Worm (Caenorhabditis elegans) whole organism, L2 larva: ENCODE results near the gene pcyt-1.

Source experiments
- C34F6.9 ChIP-seq: fragments of 150-350 bp; optimal IDR thresholded peaks from 2 replicates; lab custom pipeline; 2014; ENCODE audit warnings: missing biosample characterization, missing genetic modification characterization
- F13H6.1 ChIP-seq: sonication (generic microtip); optimal IDR thresholded peaks from 2 replicates; lab custom pipeline; 2016; ENCODE audit warnings: missing genetic modification characterization, missing compliant biosample characterization
- R02D3.7 ChIP-seq: fragments of 150-350 bp; optimal IDR thresholded peaks from 2 replicates; lab custom pipeline; 2014; ENCODE audit warnings: missing biosample characterization, missing genetic modification characterization
- Y55F3AM.14 ChIP-seq: fragments of 200-800 bp; sonication (Bioruptor generic); optimal IDR thresholded peaks from 2 replicates; lab custom pipeline; 2018; ENCODE audit warnings: mild to moderate bottlenecking, missing genetic modification characterization, missing compliant biosample characterization
- ZK546.5 ChIP-seq: sonication (generic microtip); optimal IDR thresholded peaks from 2 replicates; lab custom pipeline; 2017; ENCODE audit warnings: missing biosample characterization, missing genetic modification characterization
- alr-1 ChIP-seq: fragments of 150-350 bp; optimal IDR thresholded peaks from 2 replicates; lab custom pipeline; 2014; ENCODE audit warnings: missing biosample characterization, missing genetic modification characterization
- blmp-1 ChIP-seq: sonication (generic microtip); optimal IDR thresholded peaks from 2 replicates; lab custom pipeline; 2017; ENCODE audit warnings: missing genetic modification characterization, mild to moderate bottlenecking, missing compliant biosample characterization, antibody characterized with exemption, moderate library complexity; ENCODE audit not compliant: insufficient read depth
- ceh-82 ChIP-seq: fragments of 150-350 bp; optimal IDR thresholded peaks from 2 replicates; lab custom pipeline; 2014; ENCODE audit warnings: missing biosample characterization, missing genetic modification characterization
- crh-2 ChIP-seq: sonication (generic microtip); optimal IDR thresholded peaks from 2 replicates; lab custom pipeline; 2017; ENCODE audit warnings: missing biosample characterization, missing genetic modification characterization
- elt-1 ChIP-seq: fragments of 150-350 bp; optimal IDR thresholded peaks from 2 replicates; lab custom pipeline; 2014; ENCODE audit warnings: missing biosample characterization, missing genetic modification characterization
- elt-3 ChIP-seq: sonication (generic microtip); optimal IDR thresholded peaks from 2 replicates; lab custom pipeline; 2017; ENCODE audit warnings: missing biosample characterization, missing genetic modification characterization
- fos-1 ChIP-seq: fragments of 150-350 bp; optimal IDR thresholded peaks from 2 replicates; lab custom pipeline; 2014; ENCODE audit warnings: missing biosample characterization, missing genetic modification characterization
- lin-11 ChIP-seq: fragments of 150-350 bp; sonication (generic microtip); optimal IDR thresholded peaks from 2 replicates; lab custom pipeline; 2014; ENCODE audit warnings: missing biosample characterization, missing genetic modification characterization, inconsistent platforms, mixed read lengths
- lin-13 ChIP-seq: fragments of 150-350 bp; optimal IDR thresholded peaks from 2 replicates; lab custom pipeline; 2014; ENCODE audit warnings: missing biosample characterization, missing genetic modification reagents, missing genetic modification characterization
- lsy-2 ChIP-seq, 2 experiments: fragments of 150-350 bp in 1 of 2; sonication (generic microtip) in 1 of 2; optimal IDR thresholded peaks; 2 replicates each; lab custom pipeline; 2014 to 2017; ENCODE audit warnings: missing biosample characterization in 2 of 2, missing genetic modification characterization in 2 of 2
- mab-5 ChIP-seq: fragments of 150-350 bp; optimal IDR thresholded peaks from 2 replicates; lab custom pipeline; 2014; ENCODE audit warnings: missing biosample characterization, missing genetic modification characterization
- nhr-12 ChIP-seq: fragments of 150-350 bp; optimal IDR thresholded peaks from 2 replicates; lab custom pipeline; 2014; ENCODE audit warnings: missing biosample characterization, missing genetic modification characterization
- nhr-129 ChIP-seq: fragments of 150-350 bp; optimal IDR thresholded peaks from 2 replicates; lab custom pipeline; 2014; ENCODE audit warnings: missing biosample characterization, missing genetic modification characterization
- nhr-21 ChIP-seq: fragments of 150-350 bp; optimal IDR thresholded peaks from 2 replicates; lab custom pipeline; 2014; ENCODE audit warnings: missing biosample characterization, missing genetic modification characterization
- nhr-237 ChIP-seq: fragments of 150-350 bp; optimal IDR thresholded peaks from 2 replicates; lab custom pipeline; 2014; ENCODE audit warnings: missing biosample characterization, missing genetic modification characterization
- nhr-25 ChIP-seq: fragments of 150-350 bp; sonication (generic microtip); optimal IDR thresholded peaks from 3 replicates; lab custom pipeline; 2014; ENCODE audit warnings: missing biosample characterization, missing genetic modification characterization
- nhr-77 ChIP-seq: fragments of 150-350 bp; optimal IDR thresholded peaks from 2 replicates; lab custom pipeline; 2014; ENCODE audit warnings: missing biosample characterization, missing genetic modification characterization
- sem-4 ChIP-seq: fragments of 150-350 bp; optimal IDR thresholded peaks from 2 replicates; lab custom pipeline; 2014; ENCODE audit warnings: missing biosample characterization, missing genetic modification reagents, missing genetic modification characterization
- skn-1 ChIP-seq: sonication (generic microtip); optimal IDR thresholded peaks from 2 replicates; lab custom pipeline; 2017; ENCODE audit warnings: missing biosample characterization, missing genetic modification characterization
- sma-3 ChIP-seq: sonication (generic microtip); optimal IDR thresholded peaks from 2 replicates; lab custom pipeline; 2016; ENCODE audit warnings: missing genetic modification reagents, missing genetic modification characterization, missing compliant biosample characterization
- sma-9 ChIP-seq, 2 experiments: fragments of 150-350 bp in 1 of 2; sonication (generic microtip) in 1 of 2; optimal IDR thresholded peaks; 2 replicates each; lab custom pipeline; 2014 to 2016; ENCODE audit warnings: missing genetic modification characterization in 2 of 2, mild to moderate bottlenecking in 1 of 2, missing biosample characterization in 1 of 2, missing compliant biosample characterization in 1 of 2, missing genetic modification reagents in 1 of 2, moderate library complexity in 1 of 2
- snpc-4 ChIP-seq: fragments of 150-350 bp; optimal IDR thresholded peaks from 2 replicates; lab custom pipeline; 2014; ENCODE audit warnings: missing biosample characterization, missing genetic modification characterization
- unc-39 ChIP-seq: fragments of 150-350 bp; optimal IDR thresholded peaks from 2 replicates; lab custom pipeline; 2014; ENCODE audit warnings: missing biosample characterization, missing genetic modification characterization
- unc-62 ChIP-seq: fragments of 150-350 bp; optimal IDR thresholded peaks from 2 replicates; lab custom pipeline; 2014; ENCODE audit warnings: missing biosample characterization, missing genetic modification reagents, missing genetic modification characterization
- zag-1 ChIP-seq: fragments of 150-350 bp; optimal IDR thresholded peaks from 2 replicates; lab custom pipeline; 2014; ENCODE audit warnings: missing biosample characterization, missing genetic modification characterization
- ztf-1 ChIP-seq: fragments of 200-800 bp; sonication (Bioruptor generic); conservative IDR thresholded peaks from 2 replicates; pipeline ENCODE4 v1.3.6; 2022; ENCODE audit warnings: missing genetic modification characterization, missing compliant biosample characterization
- ztf-4 ChIP-seq: fragments of 150-350 bp; optimal IDR thresholded peaks from 2 replicates; lab custom pipeline; 2014; ENCODE audit warnings: missing biosample characterization, missing genetic modification characterization

The pcyt-1 gene

ce11 chrX:7590756-7591155 is 18.6 kb downstream of the pcyt-1 start:
- peak; percentile 1 for TF ChIP-seq nhr-25 (tag; lab: Kevin White, UChicago)
- peak; percentile 2 for TF ChIP-seq sem-4 (tag; lab: Kevin White, UChicago)
- TF ChIP-seq fos-1 (tag; lab: Kevin White, UChicago), result peak; percentile 5
- TF ChIP-seq ztf-1 (GFP tag; lab: Robert Waterston, UW), result no peak
- peak; percentile 34 for TF ChIP-seq nhr-21 (tag; lab: Kevin White, UChicago)
- no peak for TF ChIP-seq unc-39 (tag; lab: Kevin White, UChicago)
- TF ChIP-seq crh-2 (tag; lab: Kevin White, UChicago), result no peak
- no peak for TF ChIP-seq zag-1 (tag; lab: Kevin White, UChicago)

ce11 chrX:7593931-7594544 is 21.9 kb downstream of the pcyt-1 start:
- TF ChIP-seq ceh-82 (no peak), nhr-21 (tag; lab: Kevin White, UChicago) (peak; percentile 59), mab-5 (tag; lab: Kevin White, UChicago) (no peak), unc-39 (tag; lab: Kevin White, UChicago) (no peak), nhr-77 (no peak), C34F6.9 (no peak), lsy-2 (tag; optimal IDR thresholded peaks at IDR 0.05; lab: Kevin White, UChicago) (no peak), sma-9 (GFP tag; optimal IDR thresholded peaks at IDR 0.05; lab: Kevin White, UChicago) (peak; percentile 44), sma-9 (tag; optimal IDR thresholded peaks at IDR 0.05; lab: Kevin White, UChicago) (no peak), lin-13 (no peak), elt-3 (tag; lab: Kevin White, UChicago) (no peak), ztf-4 (tag; lab: Kevin White, UChicago) (no peak), unc-62 (GFP tag; lab: Kevin White, UChicago) (no peak), nhr-25 (tag; lab: Kevin White, UChicago) (peak; percentile 16), Y55F3AM.14 (GFP tag; lab: Kevin White, UChicago) (no peak), R02D3.7 (tag; lab: Kevin White, UChicago) (no peak), nhr-129 (no peak), F13H6.1 (tag; lab: Kevin White, UChicago) (no peak), sma-3 (GFP tag; lab: Kevin White, UChicago) (peak; percentile 28), nhr-12 (tag; lab: Kevin White, UChicago) (no peak)
- TF ChIP-seq, all 48 proteins: peak for 4

DNA sequence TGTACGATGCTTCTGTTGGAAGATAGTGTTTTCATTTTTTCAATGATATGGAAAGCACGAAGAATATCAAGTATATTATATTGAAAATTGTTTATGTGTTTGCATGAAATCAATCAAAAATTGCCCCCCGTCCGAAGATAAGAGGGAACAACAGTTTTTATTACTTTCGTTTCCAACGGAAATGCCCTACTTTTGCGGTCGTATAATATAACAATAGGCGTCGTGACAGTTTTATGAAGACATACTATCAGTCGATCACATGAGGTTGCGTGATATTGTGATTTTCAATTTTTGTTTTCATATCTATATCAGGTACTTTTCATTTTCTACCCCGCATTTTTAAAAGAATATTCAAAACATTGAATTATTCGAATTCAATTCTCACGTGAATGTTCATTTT is 23.9 kb downstream of the pcyt-1 start:
- TF ChIP-seq sma-9 (GFP tag; optimal IDR thresholded peaks at IDR 0.05; lab: Kevin White, UChicago), result peak; percentile 61
- no peak for TF ChIP-seq sma-9 (tag; optimal IDR thresholded peaks at IDR 0.05; lab: Kevin White, UChicago)
- TF ChIP-seq lsy-2 (tag; optimal IDR thresholded peaks at IDR 0.05; lab: Kevin White, UChicago), result peak in 1 of 2 experiments; percentile 3
- no peak for TF ChIP-seq R02D3.7 (tag; lab: Kevin White, UChicago)
- TF ChIP-seq sma-3 (GFP tag; lab: Kevin White, UChicago), result peak; percentile 66
- peak; percentile 6 for TF ChIP-seq fos-1 (tag; lab: Kevin White, UChicago)
- TF ChIP-seq nhr-21 (tag; lab: Kevin White, UChicago), result peak; percentile 29
- no peak for TF ChIP-seq skn-1 (tag; lab: Kevin White, UChicago)
- TF ChIP-seq blmp-1 (tag; lab: Kevin White, UChicago), result peak; percentile 66
- no peak for TF ChIP-seq snpc-4 (tag; lab: Kevin White, UChicago)

DNA sequence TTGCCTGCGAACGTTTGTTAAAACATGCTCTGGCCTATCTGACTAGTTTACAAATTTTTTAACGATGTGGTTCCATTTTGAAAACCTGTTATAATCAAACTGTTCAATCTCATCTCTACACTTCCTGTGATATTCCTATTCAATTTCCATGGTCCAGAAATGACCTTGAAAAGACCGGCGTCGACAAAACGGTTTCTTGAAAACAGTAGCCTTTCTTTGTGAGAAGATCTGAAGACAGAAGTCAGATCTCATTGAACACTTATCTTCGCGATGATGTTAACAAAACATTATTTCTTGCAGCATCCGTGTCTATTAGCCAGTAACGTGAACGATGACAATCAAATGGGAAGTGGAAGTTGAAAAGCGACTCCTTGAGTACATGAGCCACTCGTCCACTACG is 24.5 kb downstream of the pcyt-1 start, which contains the start of gene C44E12.1:
Gene C44E12.1 (plus strand): TSS at position 301 of the 400 bp plus-strand sequence.
- TF ChIP-seq sma-3 (GFP tag; lab: Kevin White, UChicago) (no peak), fos-1 (tag; lab: Kevin White, UChicago) (no peak), unc-39 (tag; lab: Kevin White, UChicago) (no peak), lsy-2 (tag; optimal IDR thresholded peaks at IDR 0.05; lab: Kevin White, UChicago) (no peak), skn-1 (tag; lab: Kevin White, UChicago) (no peak), ztf-1 (GFP tag; lab: Robert Waterston, UW) (no peak), ZK546.5 (tag; lab: Kevin White, UChicago) (no peak), nhr-12 (tag; lab: Kevin White, UChicago) (no peak), elt-1 (tag; lab: Kevin White, UChicago) (no peak), lin-11 (tag; lab: Kevin White, UChicago) (no peak), nhr-21 (tag; lab: Kevin White, UChicago) (no peak), zag-1 (tag; lab: Kevin White, UChicago) (no peak), nhr-237 (tag; lab: Kevin White, UChicago) (no peak), elt-3 (tag; lab: Kevin White, UChicago) (no peak), C34F6.9 (no peak), alr-1 (no peak)
